Worm (Caenorhabditis elegans) whole organism, early embryonic: ENCODE results near the gene isp-1.

Source experiments
- B0310.2 ChIP-seq: sonication (generic microtip); optimal IDR thresholded peaks from 2 replicates; lab custom pipeline; 2016; ENCODE audit warnings: mild to moderate bottlenecking, missing genetic modification characterization, missing compliant biosample characterization
- F13C5.2 ChIP-seq: sonication (generic microtip); optimal IDR thresholded peaks from 2 replicates; lab custom pipeline; 2017; ENCODE audit warnings: mild to moderate bottlenecking, missing genetic modification characterization, inconsistent platforms, missing compliant biosample characterization
- aly-1 ChIP-seq: sonication (generic microtip); optimal IDR thresholded peaks from 2 replicates; lab custom pipeline; 2016; ENCODE audit warnings: missing genetic modification characterization, missing compliant biosample characterization
- ama-1 ChIP-seq: fragments of 150-350 bp; optimal IDR thresholded peaks from 2 replicates; lab custom pipeline; 2014
- ceh-13 ChIP-seq: fragments of 200-800 bp; sonication (Bioruptor generic); optimal IDR thresholded peaks from 2 replicates; lab custom pipeline; 2018; ENCODE audit warnings: mild to moderate bottlenecking, missing genetic modification characterization, missing compliant biosample characterization
- ceh-36 ChIP-seq: sonication (generic microtip); optimal IDR thresholded peaks from 2 replicates; lab custom pipeline; 2016; ENCODE audit warnings: missing genetic modification characterization, inconsistent platforms, missing compliant biosample characterization
- ets-7 ChIP-seq: sonication (generic microtip); optimal IDR thresholded peaks from 2 replicates; lab custom pipeline; 2016; ENCODE audit warnings: missing genotype, missing genetic modification characterization, missing compliant biosample characterization
- flt-1 ChIP-seq: fragments of 200-800 bp; sonication (Bioruptor generic); IDR thresholded peaks from 2 replicates; pipeline ENCODE4 v1.3.6; 2022; ENCODE audit warnings: missing genetic modification characterization, missing compliant biosample characterization
- hmbx-1 ChIP-seq: sonication (generic microtip); optimal IDR thresholded peaks from 2 replicates; lab custom pipeline; 2016; ENCODE audit warnings: mild to moderate bottlenecking, missing genetic modification characterization, missing compliant biosample characterization
- hmg-4 ChIP-seq: fragments of 200-800 bp; sonication (Bioruptor generic); optimal IDR thresholded peaks from 2 replicates; lab custom pipeline; 2018; ENCODE audit warnings: mild to moderate bottlenecking, missing genetic modification characterization, missing compliant biosample characterization
- hnd-1 ChIP-seq: sonication (generic microtip); optimal IDR thresholded peaks from 2 replicates; lab custom pipeline; 2016; ENCODE audit warnings: missing genetic modification characterization, missing compliant biosample characterization
- pes-1 ChIP-seq: fragments of 200-800 bp; sonication (Bioruptor generic); IDR thresholded peaks from 2 replicates; pipeline ENCODE4 v1.3.6; 2022; ENCODE audit warnings: missing genetic modification reagents, missing genetic modification characterization, missing compliant biosample characterization
- scrt-1 ChIP-seq: fragments of 200-800 bp; sonication (Bioruptor generic); IDR thresholded peaks from 2 replicates; pipeline ENCODE4 v1.3.6; 2022; ENCODE audit warnings: missing genetic modification characterization, missing compliant biosample characterization
- sea-1 ChIP-seq: fragments of 200-800 bp; sonication (Bioruptor generic); conservative IDR thresholded peaks from 2 replicates; pipeline ENCODE4 v1.3.6; 2022; ENCODE audit warnings: missing genetic modification characterization, missing compliant biosample characterization
- tbx-11 ChIP-seq: fragments of 200-800 bp; sonication (Bioruptor generic); IDR thresholded peaks from 2 replicates; pipeline ENCODE4 v1.3.6; 2022; ENCODE audit warnings: missing genetic modification characterization, missing compliant biosample characterization
- tbx-37 ChIP-seq: fragments of 200-800 bp; sonication (Bioruptor generic); conservative IDR thresholded peaks from 2 replicates; pipeline ENCODE4 v1.3.6; 2022; ENCODE audit warnings: missing genetic modification reagents, missing genetic modification characterization, missing compliant biosample characterization
- tra-4 ChIP-seq: sonication (generic microtip); optimal IDR thresholded peaks from 2 replicates; lab custom pipeline; 2017; ENCODE audit warnings: missing genetic modification characterization, missing compliant biosample characterization

The isp-1 gene

DNA sequence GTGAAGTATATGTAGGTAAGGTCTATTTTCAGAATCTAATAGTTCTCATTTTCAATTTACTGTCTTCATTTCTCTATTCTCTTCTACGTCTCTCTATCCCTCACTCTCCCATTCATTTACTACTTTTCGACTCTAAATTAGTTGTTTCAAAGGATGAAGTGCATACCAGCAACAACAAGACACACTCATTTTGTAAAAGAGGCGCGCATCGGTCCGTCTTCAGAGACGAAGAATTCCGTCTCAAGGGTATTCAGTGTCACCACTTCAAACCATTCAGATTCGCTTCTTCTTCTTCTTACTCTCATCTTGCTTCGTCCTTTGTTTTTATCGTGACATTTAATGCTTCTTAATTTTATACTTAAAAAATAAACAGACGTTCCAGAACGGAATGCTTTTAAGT, 35.5 kb upstream of the isp-1 start:
- TF ChIP-seq B0310.2 (tag; lab: Kevin White, UChicago) = no peak
- TF ChIP-seq tbx-11 (GFP tag; lab: Robert Waterston, UW) = no peak
- no peak for TF ChIP-seq ceh-13
- TF ChIP-seq F13C5.2 (tag; lab: Kevin White, UChicago) = no peak
- no peak for TF ChIP-seq hmbx-1 (tag; lab: Kevin White, UChicago)
- TF ChIP-seq hnd-1 (tag; lab: Kevin White, UChicago) = no peak
- no peak for TF ChIP-seq scrt-1 (GFP tag; lab: Robert Waterston, UW)
- no peak for TF ChIP-seq ama-1 (lab: Kevin White, UChicago)
- no peak for TF ChIP-seq aly-1 (tag; lab: Kevin White, UChicago)
- no peak for TF ChIP-seq flt-1 (GFP tag; lab: Robert Waterston, UW)
- TF ChIP-seq tbx-37 (GFP tag; lab: Robert Waterston, UW) = no peak

ce11 chrIV:8170264-8170663, 34.4 kb upstream of the isp-1 start:
- TF ChIP-seq aly-1 (tag; lab: Kevin White, UChicago) (no peak), tra-4 (tag; lab: Kevin White, UChicago) (no peak), tbx-37 (GFP tag; lab: Robert Waterston, UW) (no peak), ceh-13 (no peak), ets-7 (no peak), hmg-4 (GFP tag; lab: Kevin White, UChicago) (no peak), hmbx-1 (tag; lab: Kevin White, UChicago) (no peak), tbx-11 (GFP tag; lab: Robert Waterston, UW) (no peak), flt-1 (GFP tag; lab: Robert Waterston, UW) (no peak), B0310.2 (tag; lab: Kevin White, UChicago) (no peak), hnd-1 (tag; lab: Kevin White, UChicago) (no peak), scrt-1 (GFP tag; lab: Robert Waterston, UW) (no peak), pes-1 (no peak), ama-1 (lab: Kevin White, UChicago) (no peak), F13C5.2 (tag; lab: Kevin White, UChicago) (no peak), ceh-36 (tag; lab: Kevin White, UChicago) (no peak), sea-1 (GFP tag; lab: Robert Waterston, UW) (no peak)

- TF ChIP-seq hnd-1 (tag; lab: Kevin White, UChicago) = no peak
- no peak for TF ChIP-seq ceh-13
- TF ChIP-seq flt-1 (GFP tag; lab: Robert Waterston, UW) = no peak
- no peak for TF ChIP-seq sea-1 (GFP tag; lab: Robert Waterston, UW)
- TF ChIP-seq hmbx-1 (tag; lab: Kevin White, UChicago) = no peak
- TF ChIP-seq ama-1 (lab: Kevin White, UChicago) = no peak
- TF ChIP-seq scrt-1 (GFP tag; lab: Robert Waterston, UW) = no peak
- TF ChIP-seq hmg-4 (GFP tag; lab: Kevin White, UChicago) = no peak
- TF ChIP-seq ceh-36 (tag; lab: Kevin White, UChicago) = no peak
- TF ChIP-seq F13C5.2 (tag; lab: Kevin White, UChicago) = no peak
- TF ChIP-seq tra-4 (tag; lab: Kevin White, UChicago) = no peak
- no peak for TF ChIP-seq aly-1 (tag; lab: Kevin White, UChicago)
- no peak for TF ChIP-seq B0310.2 (tag; lab: Kevin White, UChicago)
- TF ChIP-seq ets-7 = no peak
- no peak for TF ChIP-seq pes-1
- TF ChIP-seq tbx-11 (GFP tag; lab: Robert Waterston, UW) = no peak
- TF ChIP-seq tbx-37 (GFP tag; lab: Robert Waterston, UW) = no peak
These were observed 33.8 kb upstream of the isp-1 start, which contains the start of gene C07G1.15 for ce11 chrIV:8169674-8170073. Gene C07G1.15, plus strand, starts transcription at chrIV:8169974.

- TF ChIP-seq ceh-36 (tag; lab: Kevin White, UChicago) (no peak), hnd-1 (tag; lab: Kevin White, UChicago) (no peak), pes-1 (no peak), flt-1 (GFP tag; lab: Robert Waterston, UW) (no peak), tbx-11 (GFP tag; lab: Robert Waterston, UW) (no peak), tbx-37 (GFP tag; lab: Robert Waterston, UW) (no peak), ets-7 (no peak), ceh-13 (no peak), hmbx-1 (tag; lab: Kevin White, UChicago) (no peak), aly-1 (tag; lab: Kevin White, UChicago) (no peak), ama-1 (lab: Kevin White, UChicago) (no peak), sea-1 (GFP tag; lab: Robert Waterston, UW) (no peak), scrt-1 (GFP tag; lab: Robert Waterston, UW) (no peak), hmg-4 (GFP tag; lab: Kevin White, UChicago) (no peak), tra-4 (tag; lab: Kevin White, UChicago) (no peak), B0310.2 (tag; lab: Kevin White, UChicago) (no peak), F13C5.2 (tag; lab: Kevin White, UChicago) (no peak)
These were observed 32.8 kb upstream of the isp-1 start, which contains the start of gene clec-52 for ce11 chrIV:8168660-8169059. Gene clec-52, minus strand, starts transcription at chrIV:8168760.

ce11 chrIV:8165950-8166349, 30.1 kb upstream of the isp-1 start, which contains the start of gene B0218.7:
Gene B0218.7, minus strand, starts transcription at chrIV:8166050.
- TF ChIP-seq tra-4 (tag; lab: Kevin White, UChicago) (no peak), ama-1 (lab: Kevin White, UChicago) (no peak), tbx-11 (GFP tag; lab: Robert Waterston, UW) (no peak), hmg-4 (GFP tag; lab: Kevin White, UChicago) (no peak), sea-1 (GFP tag; lab: Robert Waterston, UW) (no peak), ceh-36 (tag; lab: Kevin White, UChicago) (no peak), hmbx-1 (tag; lab: Kevin White, UChicago) (no peak), tbx-37 (GFP tag; lab: Robert Waterston, UW) (no peak), F13C5.2 (tag; lab: Kevin White, UChicago) (no peak), aly-1 (tag; lab: Kevin White, UChicago) (no peak), ets-7 (no peak), hnd-1 (tag; lab: Kevin White, UChicago) (no peak)

DNA sequence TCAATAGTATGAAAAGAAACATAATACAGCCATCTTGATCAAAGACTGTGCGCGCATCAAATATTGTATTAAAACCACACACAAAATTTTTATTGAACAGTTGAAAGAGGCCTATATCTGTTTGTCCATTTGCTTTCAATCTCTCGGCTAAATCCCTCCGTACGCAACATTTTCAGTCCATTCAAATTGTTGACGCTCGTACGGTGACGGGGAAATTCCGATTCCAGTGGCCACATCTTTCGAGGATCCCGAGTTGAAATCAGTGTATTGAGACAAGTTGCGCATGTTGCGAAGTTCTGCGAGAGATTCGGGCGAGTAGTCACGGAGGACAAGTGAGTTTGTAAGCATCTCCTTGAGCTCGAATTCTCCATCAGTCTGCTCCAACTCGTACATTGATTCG, 28.7 kb upstream of the isp-1 start:
- no peak for TF ChIP-seq ets-7
- TF ChIP-seq ama-1 (lab: Kevin White, UChicago) = no peak
- no peak for TF ChIP-seq hmg-4 (GFP tag; lab: Kevin White, UChicago)
- TF ChIP-seq B0310.2 (tag; lab: Kevin White, UChicago) = no peak
- TF ChIP-seq pes-1 = no peak
- no peak for TF ChIP-seq tbx-11 (GFP tag; lab: Robert Waterston, UW)
- TF ChIP-seq ceh-13 = no peak
- no peak for TF ChIP-seq F13C5.2 (tag; lab: Kevin White, UChicago)
- TF ChIP-seq scrt-1 (GFP tag; lab: Robert Waterston, UW) = no peak
- TF ChIP-seq tbx-37 (GFP tag; lab: Robert Waterston, UW) = no peak
- TF ChIP-seq tra-4 (tag; lab: Kevin White, UChicago) = no peak
- TF ChIP-seq aly-1 (tag; lab: Kevin White, UChicago) = no peak
